Fruit fly (Drosophila melanogaster): Measurements from ENCODE around the gene SerRS-m.

Gene SerRS-m

DNA sequence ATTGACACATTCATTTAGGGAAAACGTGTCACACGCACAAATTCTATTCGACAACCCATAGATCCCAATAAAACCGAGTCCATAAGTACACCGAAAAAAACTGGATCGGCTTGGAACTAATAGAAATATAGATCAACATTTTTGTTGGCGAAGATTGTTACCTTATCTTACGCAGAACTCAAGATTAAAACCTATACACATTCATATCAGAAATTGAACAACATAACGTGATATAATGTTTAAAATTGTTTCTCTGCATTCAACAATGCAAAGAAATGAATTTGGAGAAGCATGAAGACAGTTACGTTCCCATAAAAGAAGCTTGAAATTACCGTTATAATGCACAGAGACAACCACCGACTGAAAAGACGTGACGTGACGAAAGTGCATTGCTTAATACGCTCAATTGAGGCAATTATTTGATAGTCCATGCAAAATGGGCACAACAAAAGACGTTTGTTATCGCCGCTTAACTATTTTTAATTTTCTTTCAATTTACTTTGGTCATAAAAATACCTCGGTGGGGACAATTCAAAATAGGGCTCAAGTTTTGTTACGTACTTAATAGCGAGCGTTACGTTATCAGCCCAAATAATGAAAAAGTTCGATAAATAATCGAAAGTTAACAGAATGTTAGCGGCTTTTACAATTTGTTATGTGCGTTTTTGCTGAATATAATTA, at the start of gene SerRS-m:
TSS of gene SerRS-m (plus strand) at position 616 of the 681 bp plus-strand sequence.
- TF ChIP-seq Sin3A (optimal IDR thresholded peaks at IDR 0.05) (no peak), Myc (optimal IDR thresholded peaks at IDR 0.05) (no peak), psq (optimal IDR thresholded peaks at IDR 0.05) (no peak), ttk (optimal IDR thresholded peaks at IDR 0.05) (no peak), insv (optimal IDR thresholded peaks at IDR 0.05) (no peak), h (optimal IDR thresholded peaks at IDR 0.05) (no peak)

DNA sequence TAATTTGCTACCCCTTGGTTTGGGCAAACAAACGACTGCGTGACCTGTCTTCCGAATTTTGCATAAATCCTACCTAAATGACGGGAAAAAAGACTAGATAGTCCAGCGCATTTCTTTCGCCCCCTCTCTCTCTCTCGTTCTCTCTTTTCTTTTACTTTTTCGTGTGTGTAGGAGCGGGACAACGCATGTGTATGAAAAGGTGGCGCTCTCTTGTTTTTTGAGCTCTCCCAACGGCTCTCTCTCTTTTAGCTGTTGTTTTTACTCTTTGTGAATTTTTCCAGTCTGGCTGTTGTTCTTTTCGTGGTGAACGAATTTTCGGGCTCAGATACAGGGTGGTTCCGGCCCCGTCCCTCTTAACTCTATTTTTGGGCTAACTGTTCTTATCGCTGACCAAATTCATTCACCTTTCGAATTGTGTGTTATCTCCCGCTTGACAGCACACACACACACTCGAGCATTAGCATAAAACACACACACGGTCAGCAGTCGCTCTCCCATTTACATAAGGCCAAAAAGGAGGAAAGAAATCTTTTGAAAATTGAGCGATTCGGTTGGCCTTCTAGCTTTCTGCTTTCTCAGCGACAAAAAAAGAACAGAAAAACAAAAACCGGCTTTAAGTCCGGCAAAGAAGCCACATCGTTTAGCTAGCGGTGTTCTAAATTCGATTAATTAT, 48.8 kb upstream of the SerRS-m start:
- TF ChIP-seq Myc (optimal IDR thresholded peaks at IDR 0.05) (no peak), ttk (optimal IDR thresholded peaks at IDR 0.05) (no peak), Sin3A (optimal IDR thresholded peaks at IDR 0.05) (no peak), insv (optimal IDR thresholded peaks at IDR 0.05) (no peak), h (optimal IDR thresholded peaks at IDR 0.05) (no peak), psq (optimal IDR thresholded peaks at IDR 0.05) (no peak)

DNA sequence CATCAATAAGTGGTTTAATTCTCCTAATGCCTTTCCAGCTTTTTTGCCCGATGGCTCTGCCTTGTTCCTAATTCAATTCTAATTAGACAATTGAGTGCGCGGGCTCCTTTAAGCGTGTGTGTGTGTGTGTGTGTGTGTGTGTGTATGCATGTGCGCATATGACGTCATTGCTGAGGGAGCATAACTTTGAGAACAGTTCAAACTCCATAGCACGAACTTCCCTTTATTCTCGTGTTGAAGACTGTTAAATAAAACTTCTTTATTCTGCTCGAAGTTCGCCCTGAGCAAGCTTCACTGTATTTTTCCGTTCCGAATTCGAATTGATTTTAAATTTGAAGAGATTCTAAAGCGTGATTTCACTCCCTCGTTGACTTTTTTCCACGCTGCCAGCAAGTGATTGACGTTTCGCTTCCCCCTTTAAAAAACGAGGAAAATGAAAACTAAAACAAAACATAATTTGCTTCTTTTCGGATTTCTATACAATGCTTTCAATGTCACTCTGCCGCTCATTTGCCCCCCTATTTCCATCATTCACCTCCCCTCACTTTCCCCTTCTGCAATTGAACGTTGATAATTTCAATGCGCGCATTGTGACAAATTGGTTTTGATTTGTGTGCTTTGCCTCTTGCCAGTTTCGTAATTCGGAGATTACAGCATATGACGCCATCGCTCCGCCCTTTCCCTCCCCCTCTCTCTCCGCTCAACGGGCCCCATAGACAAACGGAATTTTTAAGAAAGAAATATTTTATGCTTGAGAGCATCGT, 48.0 kb upstream of the SerRS-m start:
- TF ChIP-seq h (optimal IDR thresholded peaks at IDR 0.05) (no peak), insv (optimal IDR thresholded peaks at IDR 0.05) (no peak), ttk (optimal IDR thresholded peaks at IDR 0.05) (no peak), Myc (optimal IDR thresholded peaks at IDR 0.05) (no peak), Sin3A (optimal IDR thresholded peaks at IDR 0.05) (no peak), psq (optimal IDR thresholded peaks at IDR 0.05) (no peak)

dm6 chr3R:15293005-15293877, 47.2 kb upstream of the SerRS-m start:
- no peak for TF ChIP-seq Myc (optimal IDR thresholded peaks at IDR 0.05)
- no peak for TF ChIP-seq psq (optimal IDR thresholded peaks at IDR 0.05)
- no peak for TF ChIP-seq Sin3A (optimal IDR thresholded peaks at IDR 0.05)
- no peak for TF ChIP-seq insv (optimal IDR thresholded peaks at IDR 0.05)
- no peak for TF ChIP-seq ttk (optimal IDR thresholded peaks at IDR 0.05)
- no peak for TF ChIP-seq h (optimal IDR thresholded peaks at IDR 0.05)

DNA sequence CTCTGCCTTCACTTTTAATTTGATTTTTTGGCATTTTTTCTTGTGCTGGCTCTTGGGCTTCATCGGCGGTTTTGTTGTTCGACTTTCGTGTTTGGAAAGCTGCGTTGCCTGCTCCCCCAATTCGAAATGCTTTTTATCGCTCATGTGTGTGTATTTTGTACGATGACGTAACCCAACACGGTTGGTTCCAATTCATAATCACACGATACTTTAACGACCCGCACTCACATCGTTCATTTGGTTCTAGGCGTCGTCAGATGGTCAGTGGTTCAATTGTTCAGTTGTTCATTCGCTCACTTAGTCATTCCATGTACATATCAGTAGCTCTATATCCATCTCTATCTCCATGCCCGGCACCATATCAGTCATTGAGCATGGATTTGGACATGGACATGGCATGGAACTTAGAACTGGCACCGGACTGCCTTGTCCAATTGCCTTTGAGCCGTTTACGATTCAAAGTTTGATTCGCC, 46.6 kb upstream of the SerRS-m start:
- no peak for TF ChIP-seq psq (optimal IDR thresholded peaks at IDR 0.05)
- no peak for TF ChIP-seq ttk (optimal IDR thresholded peaks at IDR 0.05)
- TF ChIP-seq insv (optimal IDR thresholded peaks at IDR 0.05), result no peak
- no peak for TF ChIP-seq Sin3A (optimal IDR thresholded peaks at IDR 0.05)
- no peak for TF ChIP-seq h (optimal IDR thresholded peaks at IDR 0.05)
- TF ChIP-seq Myc (optimal IDR thresholded peaks at IDR 0.05), result no peak

dm6 chr3R:15297904-15298303, 42.6 kb upstream of the SerRS-m start:
- TF ChIP-seq ttk (optimal IDR thresholded peaks at IDR 0.05) (no peak), Sin3A (optimal IDR thresholded peaks at IDR 0.05) (no peak), Myc (optimal IDR thresholded peaks at IDR 0.05) (no peak), insv (optimal IDR thresholded peaks at IDR 0.05) (no peak), h (optimal IDR thresholded peaks at IDR 0.05) (no peak), psq (optimal IDR thresholded peaks at IDR 0.05) (no peak)

DNA sequence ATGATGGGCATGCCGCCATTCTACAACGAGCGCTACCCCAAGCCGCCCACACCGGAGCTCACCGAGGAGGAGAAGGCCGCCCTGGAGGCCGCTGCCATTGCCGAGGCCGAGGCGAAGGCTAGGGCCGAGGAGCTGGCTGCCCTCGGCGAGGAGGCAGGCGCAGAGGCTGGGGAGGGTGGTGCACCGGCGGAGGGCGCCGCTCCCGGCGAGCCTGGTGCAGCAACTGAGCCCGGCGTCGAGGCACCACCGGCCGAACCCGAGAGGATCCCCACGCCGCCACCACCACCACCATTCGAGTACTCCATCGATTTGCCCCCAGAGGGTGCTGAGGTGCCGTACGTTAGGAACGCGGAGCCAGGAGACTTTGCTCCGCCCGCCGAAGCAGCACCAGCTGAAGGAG, 35.2 kb upstream of the SerRS-m start:
- TF ChIP-seq Sin3A (optimal IDR thresholded peaks at IDR 0.05) (no peak), Myc (optimal IDR thresholded peaks at IDR 0.05) (no peak), ttk (optimal IDR thresholded peaks at IDR 0.05) (no peak), psq (optimal IDR thresholded peaks at IDR 0.05) (no peak), h (optimal IDR thresholded peaks at IDR 0.05) (no peak), insv (optimal IDR thresholded peaks at IDR 0.05) (no peak)

DNA sequence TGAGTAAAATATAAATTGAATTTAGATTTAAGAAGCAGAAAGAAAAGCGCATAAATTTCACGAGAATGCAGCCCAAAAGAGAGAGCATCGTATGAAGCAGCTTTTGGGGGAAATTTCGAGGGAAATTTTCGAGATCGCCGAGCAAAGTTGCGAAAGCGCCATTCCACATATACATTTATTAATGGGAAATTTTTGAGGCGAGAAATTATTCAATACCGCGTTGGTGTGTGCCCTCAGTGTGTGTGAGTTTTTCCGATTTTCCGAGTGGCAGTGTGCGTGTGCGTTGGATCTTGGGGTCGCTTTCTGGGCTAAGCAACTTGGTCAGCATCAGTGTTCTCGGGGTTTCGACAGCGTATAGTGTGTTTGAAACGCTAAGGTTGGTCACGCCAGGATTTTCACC, 30.5 kb upstream of the SerRS-m start, which contains the start of gene Tm2:
TSS of gene Tm2 (plus strand) at position 270 of the 400 bp plus-strand sequence.
- TF ChIP-seq h (optimal IDR thresholded peaks at IDR 0.05) (no peak), ttk (optimal IDR thresholded peaks at IDR 0.05) (no peak), Sin3A (optimal IDR thresholded peaks at IDR 0.05) (no peak), Myc (optimal IDR thresholded peaks at IDR 0.05) (no peak), insv (optimal IDR thresholded peaks at IDR 0.05) (no peak), psq (optimal IDR thresholded peaks at IDR 0.05) (no peak)

dm6 chr3R:15310695-15311094, 29.8 kb upstream of the SerRS-m start:
- TF ChIP-seq h (optimal IDR thresholded peaks at IDR 0.05) (no peak), ttk (optimal IDR thresholded peaks at IDR 0.05) (no peak), psq (optimal IDR thresholded peaks at IDR 0.05) (no peak), Myc (optimal IDR thresholded peaks at IDR 0.05) (no peak), Sin3A (optimal IDR thresholded peaks at IDR 0.05) (no peak), insv (optimal IDR thresholded peaks at IDR 0.05) (no peak)

DNA sequence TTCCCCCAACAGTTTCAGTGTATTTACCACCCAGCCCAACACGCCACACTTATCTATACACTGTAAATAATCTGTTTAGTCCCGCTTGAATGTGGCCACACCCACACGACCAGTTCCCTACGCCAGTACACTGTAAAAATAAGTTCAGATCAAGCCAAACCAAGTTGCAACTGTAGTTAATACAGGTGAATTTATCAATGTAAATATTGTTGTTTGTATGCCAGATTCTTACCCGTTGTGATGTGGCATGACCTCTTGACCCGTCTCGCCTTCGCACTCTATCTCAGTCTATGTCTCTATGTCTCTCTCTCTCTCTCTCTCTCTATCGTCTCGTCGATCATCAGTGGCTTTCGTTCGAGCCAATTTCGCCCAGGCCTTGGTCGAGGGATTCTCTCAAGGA, 26.6 kb upstream of the SerRS-m start:
- no peak for TF ChIP-seq psq (optimal IDR thresholded peaks at IDR 0.05)
- TF ChIP-seq insv (optimal IDR thresholded peaks at IDR 0.05), result no peak
- TF ChIP-seq Myc (optimal IDR thresholded peaks at IDR 0.05), result no peak
- TF ChIP-seq ttk (optimal IDR thresholded peaks at IDR 0.05), result no peak

dm6 chr3R:15316326-15316725, 24.1 kb upstream of the SerRS-m start, which contains the start of gene CG14866:
Gene CG14866, plus strand, starts transcription at chr3R:15316471.
- TF ChIP-seq psq (optimal IDR thresholded peaks at IDR 0.05) (no peak), h (optimal IDR thresholded peaks at IDR 0.05) (no peak), insv (optimal IDR thresholded peaks at IDR 0.05) (no peak)

Measured in Kc167 (cell line).